Worm (Caenorhabditis elegans): ENCODE measurements around the gene irld-15.

Gene irld-15

DNA sequence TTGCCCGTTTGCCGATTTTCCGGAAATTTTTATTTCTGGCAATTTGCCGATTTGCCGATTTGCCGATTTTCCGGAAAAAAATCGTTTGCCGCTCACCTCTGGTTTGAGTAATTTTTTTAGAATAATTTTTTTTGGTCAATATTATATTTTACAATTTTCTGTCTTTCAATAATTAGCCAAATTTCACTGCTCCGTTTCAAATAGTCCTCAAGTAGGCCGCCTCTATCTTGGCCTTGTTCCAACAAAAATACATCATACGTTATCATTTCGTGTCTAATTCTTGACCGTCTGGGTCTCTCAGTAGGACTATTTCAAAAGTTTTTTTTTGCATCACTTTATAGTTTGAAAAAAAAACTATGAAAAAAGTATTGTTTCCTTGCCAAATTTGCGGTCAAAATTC is 11.4 kb downstream of the irld-15 start, which contains the start of gene nhr-115:
Gene nhr-115, plus strand, starts transcription at position 301 of the 400 bp plus-strand sequence.
- TF ChIP-seq ama-1 (optimal IDR thresholded peaks at IDR 0.05) (no peak), tbx-37 (GFP tag; conservative IDR thresholded peaks at IDR 0.05) (no peak), sea-1 (GFP tag; conservative IDR thresholded peaks at IDR 0.05) (no peak), hmg-4 (GFP tag; optimal IDR thresholded peaks at IDR 0.05) (no peak), hmbx-1 (tag; optimal IDR thresholded peaks at IDR 0.05) (no peak), flt-1 (GFP tag; IDR thresholded peaks at IDR 0.05) (no peak), scrt-1 (GFP tag; IDR thresholded peaks at IDR 0.05) (no peak)

DNA sequence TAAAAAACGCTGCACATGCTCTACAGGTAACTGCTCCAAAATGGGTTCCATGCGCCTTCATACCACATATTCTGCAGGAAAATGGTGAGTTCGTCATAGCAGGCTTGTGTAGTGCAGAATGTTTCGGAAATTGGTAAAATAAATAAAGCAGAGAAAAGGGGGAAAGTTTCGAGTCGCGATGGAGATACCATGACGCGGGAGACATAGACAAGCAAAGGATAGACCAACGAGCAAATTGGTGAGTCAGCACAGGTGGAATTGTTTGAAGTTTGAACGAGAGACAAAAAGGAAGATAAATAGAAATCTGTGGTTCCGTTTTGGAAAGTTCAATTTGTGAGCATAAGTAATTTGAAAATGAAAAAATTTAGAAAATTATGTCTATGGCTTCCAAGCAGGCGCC is 13.3 kb downstream of the irld-15 start, which contains the start of gene nhr-225:
Gene nhr-225, minus strand, starts transcription at position 146 of the 400 bp plus-strand sequence.
- no peak for TF ChIP-seq F13C5.2 (tag; optimal IDR thresholded peaks at IDR 0.05)
- TF ChIP-seq ceh-13 (GFP tag; optimal IDR thresholded peaks at IDR 0.05): no peak
- no peak for TF ChIP-seq sea-1 (GFP tag; conservative IDR thresholded peaks at IDR 0.05)
- TF ChIP-seq ets-7 (tag; optimal IDR thresholded peaks at IDR 0.05): no peak
- no peak for TF ChIP-seq flt-1 (GFP tag; IDR thresholded peaks at IDR 0.05)
- no peak for TF ChIP-seq scrt-1 (GFP tag; IDR thresholded peaks at IDR 0.05)
- no peak for TF ChIP-seq hnd-1 (tag; optimal IDR thresholded peaks at IDR 0.05)
- no peak for TF ChIP-seq tra-4 (tag; optimal IDR thresholded peaks at IDR 0.05)
- no peak for TF ChIP-seq pes-1 (GFP tag; IDR thresholded peaks at IDR 0.05)

DNA sequence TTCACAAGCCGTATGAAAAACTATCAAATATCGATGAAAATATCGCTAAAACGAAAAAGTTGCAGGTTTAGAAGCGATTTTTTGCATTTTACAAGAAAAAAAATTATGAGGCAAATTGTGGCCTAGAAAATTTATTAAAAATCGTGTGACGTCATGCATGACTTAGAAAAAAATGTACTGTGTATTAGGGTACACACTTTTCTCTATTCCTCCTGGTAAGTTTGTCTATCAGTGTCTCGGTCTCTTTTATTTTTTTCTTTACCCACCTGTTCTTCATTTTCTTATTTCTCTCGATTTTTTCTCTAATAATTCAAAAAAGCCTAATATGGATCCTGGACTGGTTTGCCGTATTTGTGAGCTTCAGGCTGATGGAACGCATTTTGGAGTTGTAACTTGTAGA is 18.6 kb downstream of the irld-15 start, which contains the start of gene nhr-227:
Gene nhr-227, plus strand, starts transcription at position 326 of the 400 bp plus-strand sequence.
- no peak for TF ChIP-seq hnd-1 (tag; optimal IDR thresholded peaks at IDR 0.05)
- no peak for TF ChIP-seq ama-1 (optimal IDR thresholded peaks at IDR 0.05)
- no peak for TF ChIP-seq sea-1 (GFP tag; conservative IDR thresholded peaks at IDR 0.05)
- TF ChIP-seq tra-4 (tag; optimal IDR thresholded peaks at IDR 0.05): no peak
- TF ChIP-seq F13C5.2 (tag; optimal IDR thresholded peaks at IDR 0.05): no peak
- no peak for TF ChIP-seq ets-7 (tag; optimal IDR thresholded peaks at IDR 0.05)
- no peak for TF ChIP-seq aly-1 (tag; optimal IDR thresholded peaks at IDR 0.05)
- TF ChIP-seq ceh-13 (GFP tag; optimal IDR thresholded peaks at IDR 0.05): no peak
- no peak for TF ChIP-seq hmg-4 (GFP tag; optimal IDR thresholded peaks at IDR 0.05)
- no peak for TF ChIP-seq B0310.2 (tag; optimal IDR thresholded peaks at IDR 0.05)
- no peak for TF ChIP-seq ceh-36 (tag; optimal IDR thresholded peaks at IDR 0.05)
- no peak for TF ChIP-seq scrt-1 (GFP tag; IDR thresholded peaks at IDR 0.05)

DNA sequence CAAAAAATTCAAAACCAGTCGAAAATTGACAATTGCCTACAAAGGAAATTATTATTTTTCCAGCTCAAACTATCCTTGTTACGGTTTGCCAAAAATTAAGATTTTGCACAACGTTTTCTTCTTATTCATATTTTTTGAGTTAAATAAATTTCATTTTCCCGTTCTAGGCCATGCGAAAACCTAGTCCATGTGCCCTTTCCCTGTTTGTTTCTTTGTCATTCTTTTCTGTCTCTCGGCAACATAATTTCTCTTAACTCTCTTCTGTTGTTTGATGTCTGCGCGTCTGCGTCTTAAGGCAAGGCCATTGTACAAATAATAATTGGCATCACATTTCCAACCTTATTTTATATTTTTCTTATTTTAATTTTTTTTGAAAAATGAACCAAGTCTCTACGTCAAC is 22.2 kb downstream of the irld-15 start, which contains the start of gene nhr-228:
Gene nhr-228, plus strand, starts transcription at position 261 of the 400 bp plus-strand sequence.
- TF ChIP-seq flt-1 (GFP tag; IDR thresholded peaks at IDR 0.05): no peak
- TF ChIP-seq hmg-4 (GFP tag; optimal IDR thresholded peaks at IDR 0.05): no peak
- no peak for TF ChIP-seq ama-1 (optimal IDR thresholded peaks at IDR 0.05)
- TF ChIP-seq tra-4 (tag; optimal IDR thresholded peaks at IDR 0.05): no peak

DNA sequence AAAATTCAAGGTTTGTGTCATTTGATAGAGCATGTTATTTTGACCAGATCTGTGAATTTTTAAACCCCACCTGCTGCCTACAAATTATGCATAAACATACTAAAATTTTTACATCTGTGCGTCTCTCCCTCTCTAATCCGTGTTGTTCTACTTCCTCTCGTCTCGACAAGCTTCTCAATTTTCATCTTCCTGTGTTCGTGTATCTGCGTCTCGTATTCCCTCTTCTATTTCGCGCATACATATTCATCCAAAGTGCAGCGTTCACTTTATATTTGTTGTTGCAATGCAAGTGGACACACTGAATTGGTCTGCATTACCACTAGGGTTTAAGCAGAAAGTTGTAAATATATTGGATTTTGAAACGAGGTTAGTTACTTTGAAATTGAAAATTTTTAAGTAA is 25.1 kb downstream of the irld-15 start, which contains the start of gene fbxa-137:
Gene fbxa-137, plus strand, starts transcription at position 274 of the 400 bp plus-strand sequence.
- no peak for TF ChIP-seq tbx-11 (GFP tag; IDR thresholded peaks at IDR 0.05)
- TF ChIP-seq scrt-1 (GFP tag; IDR thresholded peaks at IDR 0.05): no peak
- TF ChIP-seq ama-1 (optimal IDR thresholded peaks at IDR 0.05): no peak
- TF ChIP-seq aly-1 (tag; optimal IDR thresholded peaks at IDR 0.05): no peak
- no peak for TF ChIP-seq pes-1 (GFP tag; IDR thresholded peaks at IDR 0.05)
- TF ChIP-seq hmbx-1 (tag; optimal IDR thresholded peaks at IDR 0.05): no peak
- no peak for TF ChIP-seq F13C5.2 (tag; optimal IDR thresholded peaks at IDR 0.05)
- TF ChIP-seq ceh-36 (tag; optimal IDR thresholded peaks at IDR 0.05): no peak
- no peak for TF ChIP-seq flt-1 (GFP tag; IDR thresholded peaks at IDR 0.05)
- no peak for TF ChIP-seq ets-7 (tag; optimal IDR thresholded peaks at IDR 0.05)
- TF ChIP-seq hnd-1 (tag; optimal IDR thresholded peaks at IDR 0.05): no peak
- no peak for TF ChIP-seq ceh-13 (GFP tag; optimal IDR thresholded peaks at IDR 0.05)

DNA sequence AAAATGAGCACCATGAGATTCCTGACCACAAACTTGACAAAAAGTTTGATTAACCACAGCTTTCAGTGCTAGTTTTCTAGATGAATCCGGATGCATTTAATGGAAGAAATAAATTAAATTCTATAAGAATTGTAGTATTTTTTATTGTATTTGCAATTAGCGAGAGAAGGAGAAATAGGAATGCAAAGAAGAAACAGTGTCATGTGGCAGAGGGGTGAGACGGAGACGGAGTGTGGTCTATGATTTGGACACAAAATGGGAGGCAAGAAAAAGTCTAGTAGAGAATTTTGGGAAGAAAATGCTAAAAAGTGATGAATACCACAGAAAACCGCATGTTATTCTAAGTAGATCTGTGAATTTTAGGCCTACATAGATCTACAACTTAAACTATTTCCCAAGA is 25.6 kb downstream of the irld-15 start, which contains the start of gene nhr-59:
Gene nhr-59, minus strand, starts transcription at position 214 of the 400 bp plus-strand sequence.
- TF ChIP-seq hnd-1 (tag; optimal IDR thresholded peaks at IDR 0.05) (no peak), sea-1 (GFP tag; conservative IDR thresholded peaks at IDR 0.05) (no peak), hmbx-1 (tag; optimal IDR thresholded peaks at IDR 0.05) (no peak), tra-4 (tag; optimal IDR thresholded peaks at IDR 0.05) (no peak), tbx-37 (GFP tag; conservative IDR thresholded peaks at IDR 0.05) (no peak), pes-1 (GFP tag; IDR thresholded peaks at IDR 0.05) (no peak), scrt-1 (GFP tag; IDR thresholded peaks at IDR 0.05) (no peak), ama-1 (optimal IDR thresholded peaks at IDR 0.05) (no peak), ets-7 (tag; optimal IDR thresholded peaks at IDR 0.05) (no peak), flt-1 (GFP tag; IDR thresholded peaks at IDR 0.05) (no peak), F13C5.2 (tag; optimal IDR thresholded peaks at IDR 0.05) (no peak), aly-1 (tag; optimal IDR thresholded peaks at IDR 0.05) (no peak), hmg-4 (GFP tag; optimal IDR thresholded peaks at IDR 0.05) (no peak), B0310.2 (tag; optimal IDR thresholded peaks at IDR 0.05) (no peak), ceh-36 (tag; optimal IDR thresholded peaks at IDR 0.05) (no peak), ceh-13 (GFP tag; optimal IDR thresholded peaks at IDR 0.05) (no peak), tbx-11 (GFP tag; IDR thresholded peaks at IDR 0.05) (no peak)

DNA sequence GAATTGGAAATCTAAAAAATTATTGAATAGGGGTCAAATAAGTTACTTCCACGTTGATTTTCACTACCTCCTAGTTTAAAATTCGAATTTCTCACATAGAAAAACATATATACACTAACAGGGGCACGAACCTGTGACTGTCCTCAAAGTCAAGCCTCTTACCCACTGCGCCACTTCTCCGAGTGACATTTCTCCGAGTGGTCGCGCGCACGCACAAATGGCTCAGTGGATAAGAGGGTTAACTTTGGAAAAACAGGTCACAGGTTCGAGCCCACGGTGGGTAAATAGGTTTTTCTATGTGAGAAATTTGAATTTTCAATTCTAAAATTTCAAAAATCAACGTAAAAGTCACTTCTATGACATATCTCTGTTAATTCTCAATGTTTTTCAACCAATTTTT is 26.4 kb downstream of the irld-15 start:
- TF ChIP-seq ceh-36 (tag; optimal IDR thresholded peaks at IDR 0.05) (no peak), hnd-1 (tag; optimal IDR thresholded peaks at IDR 0.05) (no peak), ceh-13 (GFP tag; optimal IDR thresholded peaks at IDR 0.05) (no peak), flt-1 (GFP tag; IDR thresholded peaks at IDR 0.05) (no peak), sea-1 (GFP tag; conservative IDR thresholded peaks at IDR 0.05) (no peak), ama-1 (optimal IDR thresholded peaks at IDR 0.05) (no peak), tbx-37 (GFP tag; conservative IDR thresholded peaks at IDR 0.05) (no peak), scrt-1 (GFP tag; IDR thresholded peaks at IDR 0.05) (no peak), tra-4 (tag; optimal IDR thresholded peaks at IDR 0.05) (no peak), B0310.2 (tag; optimal IDR thresholded peaks at IDR 0.05) (no peak), tbx-11 (GFP tag; IDR thresholded peaks at IDR 0.05) (no peak), hmbx-1 (tag; optimal IDR thresholded peaks at IDR 0.05) (no peak)

Measured in whole organism, early embryonic.